Worm (Caenorhabditis elegans) whole organism, L4/young adult: ENCODE data around the gene fbxc-52.

ENCODE experiments used
- dao-5 ChIP-seq: sonication (generic microtip); optimal IDR thresholded peaks from 2 replicates; lab custom pipeline; 2016; ENCODE audit warnings: missing genotype, missing genetic modification characterization, moderate library complexity, missing compliant biosample characterization
- him-1 ChIP-seq: sonication (generic microtip); optimal IDR thresholded peaks from 2 replicates; lab custom pipeline; 2016; ENCODE audit warnings: missing genotype, missing genetic modification reagents, missing genetic modification characterization, missing compliant biosample characterization

ce11 chrII:3669315-3669714 is 47.7 kb upstream of the fbxc-52 start, which contains the start of gene srx-97:
- no peak for TF ChIP-seq him-1 (tag; lab: Kevin White, UChicago)
- no peak for TF ChIP-seq dao-5 (tag; lab: Kevin White, UChicago)
